Worm (Caenorhabditis elegans): ENCODE measurements around the gene srx-86.

The srx-86 gene

ce11 chrV:11572803-11573490 is 10.2 kb downstream of the srx-86 start, which contains the start of the genes H12C20.7 and nhr-68:
Gene H12C20.7, minus strand, starts transcription at chrV:11572990.
Gene nhr-68, plus strand, starts transcription at chrV:11573440.
- TF ChIP-seq unc-62 (GFP tag; optimal IDR thresholded peaks at IDR 0.05): no peak

DNA sequence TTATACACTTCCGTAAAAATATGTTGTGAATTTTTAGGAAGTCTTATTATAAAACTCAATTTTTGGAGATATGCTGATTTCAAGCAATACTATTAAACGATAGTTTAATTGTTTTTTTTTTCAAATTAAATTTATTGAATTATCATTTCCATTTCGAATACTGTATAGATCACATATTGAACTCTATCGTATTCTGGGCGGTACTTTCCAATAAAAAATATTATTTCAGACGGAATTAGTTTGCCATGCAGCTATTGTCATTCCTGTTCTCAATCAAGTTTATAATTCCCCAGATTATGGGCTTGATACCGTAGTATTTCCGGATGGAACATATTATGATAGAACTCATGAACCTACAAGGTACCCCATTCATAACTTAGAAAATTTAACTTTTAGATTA is 11.8 kb downstream of the srx-86 start:
- TF ChIP-seq unc-62 (GFP tag; optimal IDR thresholded peaks at IDR 0.05): no peak

DNA sequence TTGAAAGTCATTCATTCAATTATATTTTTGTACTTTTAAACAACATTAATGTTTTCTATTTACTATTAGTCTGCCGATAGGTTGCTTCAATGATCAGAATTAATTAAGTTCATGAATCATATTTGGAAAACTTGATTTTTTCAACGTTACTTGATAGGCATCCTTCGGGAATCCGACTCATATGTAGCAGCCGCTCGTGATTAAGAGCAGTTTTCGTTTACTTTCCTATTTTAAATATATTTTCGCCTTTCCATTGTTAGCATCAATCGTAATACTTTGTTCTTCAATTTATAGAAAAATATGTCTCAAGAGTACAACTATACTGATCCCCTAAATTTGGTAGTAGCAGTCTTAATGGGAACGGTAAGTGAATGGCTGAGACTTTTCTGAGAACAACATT is 18.1 kb downstream of the srx-86 start, which contains the start of gene srx-90:
TSS of gene srx-90 (plus strand) at position 301 of the 400 bp plus-strand sequence.
- no peak for TF ChIP-seq unc-62 (GFP tag; optimal IDR thresholded peaks at IDR 0.05)

DNA sequence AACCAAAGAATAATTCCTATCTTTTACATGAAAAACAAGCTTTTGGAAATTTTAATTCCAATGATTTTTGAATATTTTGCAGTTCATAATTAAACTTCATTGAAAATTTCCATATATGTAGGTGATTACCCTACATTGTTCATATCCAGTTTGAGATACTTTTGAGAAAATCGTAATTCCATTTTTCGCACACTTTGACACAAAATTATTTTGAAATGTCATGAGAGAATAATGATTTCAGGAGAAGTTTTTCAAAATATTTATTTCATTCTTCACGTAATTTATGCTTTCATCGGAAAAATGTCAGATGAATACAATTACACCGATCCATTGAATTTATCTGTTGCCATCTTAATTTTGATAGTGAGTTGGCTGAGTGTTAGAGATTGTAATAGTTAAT is 20.5 kb downstream of the srx-86 start, which contains the start of gene srx-88:
TSS of gene srx-88 (plus strand) at position 301 of the 400 bp plus-strand sequence.
- TF ChIP-seq unc-62 (GFP tag; optimal IDR thresholded peaks at IDR 0.05): no peak

ce11 chrV:11585122-11585521 is 22.4 kb downstream of the srx-86 start:
- TF ChIP-seq unc-62 (GFP tag; optimal IDR thresholded peaks at IDR 0.05): no peak

DNA sequence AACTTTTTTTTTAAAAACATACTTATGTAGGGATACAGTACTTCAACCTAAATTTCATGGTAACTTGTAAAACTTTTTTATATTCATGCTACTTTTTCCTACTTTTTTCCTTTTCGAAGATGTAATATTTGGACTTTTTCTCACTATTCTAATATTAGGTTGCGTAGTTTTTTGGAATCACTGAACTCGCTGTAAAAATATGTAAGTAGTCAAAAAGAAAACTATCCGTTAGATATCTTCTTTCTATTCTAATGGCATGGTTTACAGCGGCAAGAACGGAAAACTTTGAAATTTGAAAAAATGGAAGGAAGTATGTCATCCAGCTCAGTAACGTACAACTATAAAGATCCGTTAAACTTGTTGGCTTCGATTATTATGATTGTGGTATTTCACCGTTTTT is 26.7 kb downstream of the srx-86 start, which contains the start of gene srx-82:
TSS of gene srx-82 (plus strand) at position 301 of the 400 bp plus-strand sequence.
- TF ChIP-seq unc-62 (GFP tag; optimal IDR thresholded peaks at IDR 0.05): no peak

DNA sequence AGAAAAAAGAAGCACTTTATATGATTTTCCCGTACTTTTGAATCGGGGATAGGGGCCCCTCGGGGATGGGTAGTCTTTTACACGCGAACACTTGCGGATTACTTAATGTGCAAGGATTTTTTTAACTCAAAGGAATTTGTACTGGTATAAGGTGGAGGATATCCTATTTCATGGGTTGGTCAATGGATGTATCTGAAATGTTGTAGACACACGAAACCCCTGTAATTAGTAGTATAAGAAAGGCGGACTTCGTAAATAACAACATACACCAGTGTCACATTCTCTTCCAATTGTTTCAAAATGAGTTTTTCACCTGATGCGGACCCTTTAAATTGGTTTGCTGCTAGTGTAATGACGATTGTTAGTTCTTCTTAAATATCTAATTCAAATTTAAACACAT is 30.7 kb downstream of the srx-86 start, which contains the start of gene srx-80:
TSS of gene srx-80 (plus strand) at position 301 of the 400 bp plus-strand sequence.
- no peak for TF ChIP-seq unc-62 (GFP tag; optimal IDR thresholded peaks at IDR 0.05)

DNA sequence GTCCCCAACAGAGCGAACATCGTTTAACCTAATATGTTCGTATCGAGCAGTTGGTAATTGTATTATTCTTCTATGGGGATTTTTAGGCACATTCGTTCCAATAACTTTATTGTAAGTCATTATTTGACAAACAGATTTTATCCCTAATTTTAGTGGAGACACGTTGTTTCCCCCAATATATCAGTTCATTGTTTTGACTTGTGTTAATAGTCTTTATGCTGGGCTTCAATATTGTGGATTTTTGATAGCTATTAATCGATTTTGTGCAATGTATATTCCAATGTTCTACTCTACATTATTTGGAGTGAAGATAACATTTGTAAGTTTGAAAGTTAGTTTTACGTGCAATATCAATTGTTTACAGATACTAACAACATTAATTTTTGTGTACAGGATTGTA is 31.1 kb downstream of the srx-86 start:
- TF ChIP-seq unc-62 (GFP tag; optimal IDR thresholded peaks at IDR 0.05): no peak

ce11 chrV:11598807-11599206 is 36.1 kb downstream of the srx-86 start, which contains the start of gene srx-84:
Gene srx-84, plus strand, starts transcription at chrV:11599107.
- TF ChIP-seq unc-62 (GFP tag; optimal IDR thresholded peaks at IDR 0.05): no peak

DNA sequence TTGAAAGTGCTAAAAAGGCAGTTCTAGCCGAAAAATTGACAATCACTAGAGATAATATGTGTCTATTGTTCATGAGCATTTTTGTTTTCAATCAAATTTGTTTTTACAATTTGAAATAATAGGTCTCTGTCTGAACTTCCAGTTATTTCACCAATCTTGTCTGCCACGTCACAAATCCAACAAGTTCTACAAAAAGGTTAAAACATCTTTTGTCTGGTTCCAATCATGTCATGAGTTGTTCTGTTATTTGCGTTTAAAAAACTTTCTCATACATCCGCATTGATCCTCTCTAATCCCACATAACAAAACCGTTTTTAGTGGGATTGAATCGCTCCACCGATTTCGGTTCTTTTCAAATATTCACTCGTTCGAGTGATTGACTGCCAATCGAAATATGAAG is 38.1 kb downstream of the srx-86 start, which contains the start of gene F35B12.9:
TSS of gene F35B12.9 (plus strand) at position 372 of the 400 bp plus-strand sequence.
- no peak for TF ChIP-seq unc-62 (GFP tag; optimal IDR thresholded peaks at IDR 0.05)

DNA sequence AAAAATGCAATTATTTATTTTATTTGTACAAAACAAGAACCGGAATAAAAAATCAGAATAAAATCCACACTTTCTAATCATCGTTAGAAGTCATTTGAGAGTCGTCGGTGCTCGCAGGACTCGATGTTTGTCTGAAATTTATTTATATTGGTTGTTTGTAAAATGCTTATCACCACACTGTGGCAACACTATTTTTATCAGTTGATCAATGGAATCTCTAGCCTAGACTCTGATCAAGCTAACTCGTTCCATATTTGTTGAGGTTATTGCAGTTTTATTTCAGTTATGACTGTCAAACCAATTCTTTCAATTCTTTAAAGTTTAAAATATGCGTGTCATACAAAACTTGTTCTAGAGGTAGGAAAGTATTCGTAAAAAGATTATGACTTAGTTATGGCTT is 41.7 kb downstream of the srx-86 start, which contains the start of gene dhs-20:
TSS of gene dhs-20 (minus strand) at position 80 of the 400 bp plus-strand sequence.
- TF ChIP-seq unc-62 (GFP tag; optimal IDR thresholded peaks at IDR 0.05): no peak

ce11 chrV:11605227-11605626 is 42.5 kb downstream of the srx-86 start:
- no peak for TF ChIP-seq unc-62 (GFP tag; optimal IDR thresholded peaks at IDR 0.05)

ce11 chrV:11606424-11606823 is 43.7 kb downstream of the srx-86 start, which contains the start of gene idpp-16:
Gene idpp-16, minus strand, starts transcription at chrV:11606524.
- TF ChIP-seq unc-62 (GFP tag; optimal IDR thresholded peaks at IDR 0.05): no peak

ce11 chrV:11610049-11610448 is 47.3 kb downstream of the srx-86 start, which contains the start of gene piit-1:
Gene piit-1, minus strand, starts transcription at chrV:11610149.
- TF ChIP-seq unc-62 (GFP tag; optimal IDR thresholded peaks at IDR 0.05): no peak

- no peak for TF ChIP-seq unc-62 (GFP tag; optimal IDR thresholded peaks at IDR 0.05)
Measured at ce11 chrV:11610481-11610880, 47.7 kb downstream of the srx-86 start, which contains the start of gene sas-5. Gene sas-5, plus strand, starts transcription at chrV:11610737.

- no peak for TF ChIP-seq unc-62 (GFP tag; optimal IDR thresholded peaks at IDR 0.05)
Measured at ce11 chrV:11613007-11613406, 50.3 kb downstream of the srx-86 start, which contains the start of gene tag-290. Gene tag-290, plus strand, starts transcription at chrV:11613307.
